Fruit fly (Drosophila melanogaster) whole organism, embryonic: ENCODE measurements around the gene Pdh.
A peak's percentile ranks its signal among the peaks of the same experiment; 100 is the strongest.

Experiments used
- Adf1 ChIP-seq: fragments of 200-800 bp; sonication (Bioruptor generic); IDR thresholded peaks from 2 replicates; pipeline ENCODE4 v1.3.6; 2022; ENCODE audit warnings: missing biosample characterization, missing genetic modification characterization
- CG10959 ChIP-seq: fragments of 200-800 bp; sonication (Bioruptor generic); IDR thresholded peaks from 2 replicates; pipeline ENCODE4 v1.3.6; 2022; ENCODE audit warnings: missing biosample characterization, missing genetic modification characterization
- CG10979 ChIP-seq: fragments of 200-800 bp; sonication (Bioruptor generic); optimal IDR thresholded peaks from 2 replicates; lab custom pipeline; 2018; ENCODE audit warnings: missing biosample characterization, mild to moderate bottlenecking, missing genetic modification characterization, moderate library complexity
- CG13123 ChIP-seq: fragments of 200-800 bp; sonication (Bioruptor generic); optimal IDR thresholded peaks from 2 replicates; lab custom pipeline; 2016; ENCODE audit warnings: missing biosample characterization, missing genetic modification characterization
- CG14710 ChIP-seq: fragments of 200-800 bp; sonication (Bioruptor generic); optimal IDR thresholded peaks from 3 replicates; lab custom pipeline; 2019; ENCODE audit warnings: missing biosample characterization, mild to moderate bottlenecking, missing genetic modification characterization, moderate library complexity
- CG15479 ChIP-seq: fragments of 200-800 bp; sonication (Bioruptor generic); optimal IDR thresholded peaks from 3 replicates; lab custom pipeline; 2019; ENCODE audit warnings: missing biosample characterization, mild to moderate bottlenecking, missing genetic modification characterization, moderate library complexity
- CG15696 ChIP-seq: fragments of 200-800 bp; sonication (Bioruptor generic); optimal IDR thresholded peaks from 2 replicates; lab custom pipeline; 2019; ENCODE audit warnings: missing biosample characterization, mild to moderate bottlenecking, missing genetic modification characterization, moderate library complexity
- CG16815 ChIP-seq: fragments of 200-800 bp; sonication (Bioruptor generic); optimal IDR thresholded peaks from 3 replicates; lab custom pipeline; 2017; ENCODE audit warnings: missing biosample characterization, mild to moderate bottlenecking, missing genetic modification characterization
- CG17568 ChIP-seq: fragments of 200-800 bp; sonication (Bioruptor generic); optimal IDR thresholded peaks from 2 replicates; lab custom pipeline; 2018; ENCODE audit warnings: missing biosample characterization, mild to moderate bottlenecking, missing genetic modification characterization, moderate library complexity
- CG18011 ChIP-seq: fragments of 200-800 bp; sonication (Bioruptor generic); optimal IDR thresholded peaks from 2 replicates; lab custom pipeline; 2017; ENCODE audit warnings: missing biosample characterization, missing genetic modification characterization, mild to moderate bottlenecking, moderate library complexity, missing genotype
- CG31224 ChIP-seq: fragments of 200-800 bp; sonication (Bioruptor generic); IDR thresholded peaks from 2 replicates; pipeline ENCODE4 v1.3.6; 2022; ENCODE audit warnings: missing biosample characterization, missing genetic modification characterization
- CG31441 ChIP-seq: fragments of 200-800 bp; sonication (Bioruptor generic); IDR thresholded peaks from 2 replicates; pipeline ENCODE4 v1.3.6; 2022; ENCODE audit warnings: missing biosample characterization, missing genetic modification characterization
- CG3995 ChIP-seq: fragments of 200-800 bp; sonication (Bioruptor generic); optimal IDR thresholded peaks from 3 replicates; lab custom pipeline; 2016; ENCODE audit warnings: missing biosample characterization, missing genetic modification characterization
- CG4820 ChIP-seq: fragments of 200-800 bp; sonication (Bioruptor generic); optimal IDR thresholded peaks from 3 replicates; lab custom pipeline; 2016; ENCODE audit warnings: missing biosample characterization, missing genetic modification characterization
- CG6654 ChIP-seq: fragments of 200-800 bp; sonication (Bioruptor generic); optimal IDR thresholded peaks from 2 replicates; lab custom pipeline; 2017; ENCODE audit warnings: missing biosample characterization, mild to moderate bottlenecking, missing genetic modification characterization
- CG6854 ChIP-seq: fragments of 200-800 bp; sonication (Bioruptor generic); optimal IDR thresholded peaks from 3 replicates; lab custom pipeline; 2017; ENCODE audit warnings: missing biosample characterization, mild to moderate bottlenecking, missing genetic modification characterization
- CG8388 ChIP-seq: fragments of 200-800 bp; sonication (Bioruptor generic); optimal IDR thresholded peaks from 2 replicates; lab custom pipeline; 2019; ENCODE audit warnings: missing biosample characterization, mild to moderate bottlenecking, missing genetic modification characterization, moderate library complexity
- CG9727 ChIP-seq: fragments of 200-800 bp; sonication (Bioruptor generic); optimal IDR thresholded peaks from 3 replicates; lab custom pipeline; 2017; ENCODE audit warnings: missing biosample characterization, mild to moderate bottlenecking, missing genetic modification characterization
- D19B ChIP-seq: fragments of 200-800 bp; sonication (Bioruptor generic); optimal IDR thresholded peaks from 2 replicates; lab custom pipeline; 2017; ENCODE audit warnings: missing biosample characterization, mild to moderate bottlenecking, missing genetic modification characterization
- Deaf1 ChIP-seq: fragments of 200-800 bp; optimal IDR thresholded peaks from 3 replicates; lab custom pipeline; 2019; ENCODE audit warnings: missing biosample characterization, mild to moderate bottlenecking, missing genetic modification characterization, moderate library complexity
- Dek ChIP-seq: fragments of 200-800 bp; sonication (Bioruptor generic); optimal IDR thresholded peaks from 3 replicates; lab custom pipeline; 2019; ENCODE audit warnings: missing biosample characterization, mild to moderate bottlenecking, missing genetic modification characterization, moderate library complexity
- Dll ChIP-seq: fragments of 200-800 bp; sonication (Bioruptor generic); IDR thresholded peaks from 4 replicates; pipeline ENCODE4 v1.3.6; 2022; ENCODE audit warnings: missing biosample characterization, missing genetic modification characterization; ENCODE audit not compliant: partially characterized antibody
- Doc3 ChIP-seq: fragments of 200-800 bp; sonication (Bioruptor generic); IDR thresholded peaks from 3 replicates; pipeline ENCODE4 v1.3.6; 2022; ENCODE audit warnings: missing biosample characterization, missing genetic modification characterization; ENCODE audit not compliant: partially characterized antibody
- Fer3 ChIP-seq: fragments of 200-800 bp; sonication (Bioruptor generic); optimal IDR thresholded peaks from 2 replicates; lab custom pipeline; 2018; ENCODE audit warnings: missing biosample characterization, mild to moderate bottlenecking, missing genetic modification characterization, moderate library complexity
- GATAe ChIP-seq: fragments of 200-800 bp; sonication (Bioruptor generic); conservative IDR thresholded peaks from 2 replicates; pipeline ENCODE4 v1.3.6; 2022; ENCODE audit warnings: missing biosample characterization, missing genetic modification characterization
- MTF-1 ChIP-seq: fragments of 200-800 bp; sonication (Bioruptor generic); optimal IDR thresholded peaks from 2 replicates; lab custom pipeline; 2018; ENCODE audit warnings: missing biosample characterization, mild to moderate bottlenecking, missing genetic modification characterization, borderline replicate concordance
- PHDP ChIP-seq: fragments of 200-800 bp; sonication (Bioruptor generic); optimal IDR thresholded peaks from 3 replicates; lab custom pipeline; 2018; ENCODE audit warnings: missing biosample characterization, mild to moderate bottlenecking, missing genetic modification characterization, moderate library complexity
- Ptx1 ChIP-seq: fragments of 200-800 bp; sonication (Bioruptor generic); IDR thresholded peaks from 2 replicates; pipeline ENCODE4 v1.3.6; 2022; ENCODE audit warnings: missing biosample characterization, missing genetic modification characterization
- Sox100B ChIP-seq: fragments of 200-800 bp; sonication (Bioruptor generic); optimal IDR thresholded peaks from 3 replicates; lab custom pipeline; 2018; ENCODE audit warnings: missing biosample characterization, mild to moderate bottlenecking, missing genetic modification characterization
- Sox102F ChIP-seq: fragments of 200-800 bp; sonication (Bioruptor generic); optimal IDR thresholded peaks from 2 replicates; lab custom pipeline; 2018; ENCODE audit warnings: missing biosample characterization, mild to moderate bottlenecking, missing genetic modification characterization, moderate library complexity
- Xrp1 ChIP-seq: fragments of 200-800 bp; sonication (Bioruptor generic); IDR thresholded peaks from 2 replicates; pipeline ENCODE4 v1.3.6; 2022; ENCODE audit warnings: missing biosample characterization, missing genetic modification characterization
- bab2 ChIP-seq: fragments of 200-800 bp; sonication (Bioruptor generic); optimal IDR thresholded peaks from 2 replicates; lab custom pipeline; 2016; ENCODE audit warnings: missing biosample characterization, missing genetic modification characterization
- dan ChIP-seq: fragments of 200-800 bp; sonication (Bioruptor generic); IDR thresholded peaks from 2 replicates; pipeline ENCODE4 v1.3.6; 2022; ENCODE audit warnings: missing biosample characterization, missing genetic modification characterization
- fd102C ChIP-seq: fragments of 200-800 bp; sonication (Bioruptor generic); optimal IDR thresholded peaks from 2 replicates; lab custom pipeline; 2018; ENCODE audit warnings: missing biosample characterization, mild to moderate bottlenecking, missing genetic modification characterization, moderate library complexity
- gfzf ChIP-seq: fragments of 200-800 bp; sonication (Bioruptor generic); optimal IDR thresholded peaks from 2 replicates; lab custom pipeline; 2016; ENCODE audit warnings: missing biosample characterization, mild to moderate bottlenecking, missing genetic modification characterization, moderate library complexity
- ham ChIP-seq: fragments of 200-800 bp; sonication (Bioruptor generic); IDR thresholded peaks from 2 replicates; pipeline ENCODE4 v1.3.6; 2022; ENCODE audit warnings: missing biosample characterization, missing genetic modification characterization
- jumu ChIP-seq: fragments of 200-800 bp; sonication (Bioruptor generic); optimal IDR thresholded peaks from 3 replicates; lab custom pipeline; 2016; ENCODE audit warnings: missing biosample characterization, missing genetic modification characterization
- knrl ChIP-seq: fragments of 200-800 bp; sonication (Bioruptor generic); IDR thresholded peaks from 3 replicates; pipeline ENCODE4 v1.3.6; 2022; ENCODE audit warnings: missing biosample characterization, missing genetic modification characterization; ENCODE audit not compliant: partially characterized antibody
- lbe ChIP-seq: fragments of 200-800 bp; sonication (Bioruptor generic); optimal IDR thresholded peaks from 2 replicates; lab custom pipeline; 2016; ENCODE audit warnings: missing biosample characterization, mild to moderate bottlenecking, missing genetic modification characterization
- p53 ChIP-seq: fragments of 200-800 bp; sonication (Bioruptor generic); optimal IDR thresholded peaks from 2 replicates; lab custom pipeline; 2016; ENCODE audit warnings: missing biosample characterization, missing genetic modification characterization
- pho ChIP-seq: fragments of 200-800 bp; sonication (Bioruptor generic); optimal IDR thresholded peaks from 2 replicates; lab custom pipeline; 2016; ENCODE audit warnings: missing biosample characterization, missing genetic modification characterization
- pnt ChIP-seq: fragments of 200-800 bp; sonication (Bioruptor generic); optimal IDR thresholded peaks from 3 replicates; lab custom pipeline; 2016; ENCODE audit warnings: missing biosample characterization, missing genetic modification characterization
- repo ChIP-seq: fragments of 200-800 bp; sonication (Bioruptor generic); optimal IDR thresholded peaks from 2 replicates; lab custom pipeline; 2016; ENCODE audit warnings: missing biosample characterization, missing genetic modification characterization
- sens ChIP-seq: fragments of 200-800 bp; sonication (Bioruptor generic); peaks from one replicate; lab custom pipeline; 2016; ENCODE audit warnings: missing biosample characterization, missing genetic modification characterization
- slbo ChIP-seq: fragments of 200-800 bp; sonication (Bioruptor generic); IDR thresholded peaks from 2 replicates; pipeline ENCODE4 v1.3.6; 2022; ENCODE audit warnings: missing biosample characterization, missing genetic modification characterization
- ssp ChIP-seq: fragments of 200-800 bp; sonication (Bioruptor generic); IDR thresholded peaks from 2 replicates; pipeline ENCODE4 v1.3.6; 2022; ENCODE audit warnings: missing biosample characterization, missing genetic modification characterization
- sug ChIP-seq: fragments of 200-800 bp; optimal IDR thresholded peaks from 2 replicates; lab custom pipeline; 2019; ENCODE audit warnings: missing biosample characterization, mild to moderate bottlenecking, missing genetic modification characterization, moderate library complexity
- z ChIP-seq: fragments of 200-800 bp; sonication (Bioruptor generic); IDR thresholded peaks from 3 replicates; pipeline ENCODE4 v1.3.6; 2022; ENCODE audit warnings: missing biosample characterization, missing genetic modification characterization
- zfh2 ChIP-seq: fragments of 200-800 bp; sonication (Bioruptor generic); optimal IDR thresholded peaks from 2 replicates; lab custom pipeline; 2016; ENCODE audit warnings: missing biosample characterization, missing genetic modification characterization

The Pdh gene

DNA sequence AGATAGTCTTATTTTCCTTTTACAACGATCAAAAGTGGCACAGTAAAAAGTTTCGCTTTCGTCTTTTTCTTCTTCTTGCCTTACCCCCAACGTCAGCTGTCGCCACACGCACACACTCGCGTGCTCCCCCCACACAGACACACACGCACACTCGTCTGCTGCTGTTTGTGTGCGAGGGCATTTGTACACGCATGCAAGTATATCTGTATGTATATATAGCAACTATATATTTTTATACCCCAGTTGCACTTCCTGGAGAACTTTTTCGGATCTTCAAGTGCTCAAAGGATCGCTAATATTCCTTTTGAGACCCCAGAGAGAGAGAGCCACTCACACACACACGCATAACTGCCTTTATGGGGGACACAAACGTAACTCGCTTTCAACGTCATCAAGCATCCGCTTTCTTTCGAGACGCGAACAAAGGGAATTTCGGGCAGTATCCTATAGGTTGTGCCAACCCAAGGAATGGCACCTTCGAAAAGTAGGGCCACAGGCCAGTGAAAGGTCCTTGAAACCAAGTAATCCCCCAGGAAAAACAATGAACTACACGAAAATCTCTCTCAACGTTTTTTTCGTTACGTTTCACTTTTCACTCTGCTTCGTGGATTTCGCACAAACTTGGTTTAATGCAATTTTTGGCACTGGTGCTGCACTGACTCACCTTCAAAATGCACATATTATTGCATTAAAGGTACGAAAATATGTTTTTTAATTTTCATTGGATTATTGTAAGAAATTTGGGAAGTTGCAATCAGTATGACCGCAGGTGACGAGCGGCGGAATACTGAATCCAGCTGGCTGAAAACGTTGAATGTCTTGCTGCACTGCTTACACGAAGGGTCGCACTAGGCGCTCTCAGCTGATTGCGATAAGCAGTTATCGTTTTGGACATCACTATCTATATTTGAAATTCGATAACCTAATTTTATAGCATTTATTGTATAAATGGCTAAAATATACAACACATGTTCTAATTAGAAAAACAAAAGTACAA lies 24.0 kb upstream of the Pdh start, which contains the start of gene roq (continued):
- TF ChIP-seq CG31441 (no peak), CG14710 (peak; percentile 57), CG10959 (GFP tag; lab: Robert Waterston, UW) (no peak), sug (tag; lab: Kevin White, UChicago) (peak; percentile 93), pnt (GFP tag; lab: Kevin White, UChicago) (no peak), Deaf1 (tag; lab: Kevin White, UChicago) (no peak), PHDP (tag; lab: Kevin White, UChicago) (no peak), Ptx1 (GFP tag; lab: Robert Waterston, UW) (no peak), Sox102F (GFP tag; lab: Kevin White, UChicago) (no peak), CG10979 (tag; lab: Kevin White, UChicago) (no peak), CG9727 (GFP tag; lab: Kevin White, UChicago) (no peak), pho (GFP tag; lab: Kevin White, UChicago) (no peak), ssp (GFP tag; lab: Robert Waterston, UW) (no peak; the same call in 1 of the 2 replicates), repo (GFP tag; lab: Kevin White, UChicago) (no peak), CG6654 (no peak), D19B (GFP tag; lab: Kevin White, UChicago) (no peak), fd102C (GFP tag; lab: Kevin White, UChicago) (no peak), jumu (GFP tag; lab: Kevin White, UChicago) (no peak), Dll (GFP tag; lab: Robert Waterston, UW) (no peak), Doc3 (GFP tag; lab: Robert Waterston, UW) (no peak), bab2 (no peak), knrl (peak; percentile 50; the same call in 1 of the 3 replicates), MTF-1 (no peak), p53 (no peak), CG15696 (tag; lab: Kevin White, UChicago) (no peak), Fer3 (no peak), dan (GFP tag; lab: Robert Waterston, UW) (no peak), CG31224 (GFP tag; lab: Robert Waterston, UW) (no peak), lbe (no peak), zfh2 (GFP tag; lab: Kevin White, UChicago) (no peak), Xrp1 (GFP tag; lab: Robert Waterston, UW) (no peak), CG15479 (GFP tag; lab: Kevin White, UChicago) (no peak), Sox100B (GFP tag; lab: Kevin White, UChicago) (no peak), Dek (tag; lab: Kevin White, UChicago) (no peak), CG13123 (GFP tag; lab: Kevin White, UChicago) (no peak), CG18011 (GFP tag; lab: Kevin White, UChicago) (peak; percentile 24), CG3995 (GFP tag; lab: Kevin White, UChicago) (no peak), CG4820 (GFP tag; lab: Kevin White, UChicago) (no peak), CG8388 (GFP tag; lab: Kevin White, UChicago) (no peak), Adf1 (GFP tag; lab: Robert Waterston, UW) (no peak), sens (GFP tag; lab: Kevin White, UChicago) (peak; percentile 74), GATAe (GFP tag; lab: Robert Waterston, UW) (peak; percentile 14; the same call in 1 of the 2 replicates), ham (no peak), CG6854 (GFP tag; lab: Kevin White, UChicago) (no peak), CG17568 (GFP tag; lab: Kevin White, UChicago) (no peak), z (GFP tag; lab: Robert Waterston, UW) (no peak), gfzf (GFP tag; lab: Kevin White, UChicago) (peak; percentile 96), CG16815 (no peak), slbo (no peak)
